Fruit fly (Drosophila melanogaster) whole organism, embryonic: ENCODE data around the gene CG18508.

Source experiments
- Adf1 ChIP-seq: fragments of 200-800 bp; sonication (Bioruptor generic); IDR thresholded peaks from 2 replicates; pipeline ENCODE4 v1.3.6; 2022; ENCODE audit warnings: missing biosample characterization, missing genetic modification characterization
- Atf-2 ChIP-seq: fragments of 200-800 bp; sonication (Bioruptor generic); optimal IDR thresholded peaks from 2 replicates; lab custom pipeline; 2016; ENCODE audit warnings: missing biosample characterization, missing genetic modification characterization
- Blimp-1 ChIP-seq: fragments of 200-800 bp; sonication (Bioruptor generic); optimal IDR thresholded peaks from 3 replicates; lab custom pipeline; 2018; ENCODE audit warnings: missing biosample characterization, missing genetic modification characterization, mild to moderate bottlenecking, moderate library complexity, missing genetic modification reagents
- BtbVII ChIP-seq: fragments of 200-800 bp; sonication (Bioruptor generic); optimal IDR thresholded peaks from 3 replicates; lab custom pipeline; 2017; ENCODE audit warnings: missing biosample characterization, mild to moderate bottlenecking, missing genetic modification characterization
- CG10321 ChIP-seq: fragments of 200-800 bp; sonication (Bioruptor generic); IDR thresholded peaks from 2 replicates; pipeline ENCODE4 v1.3.6; 2022; ENCODE audit warnings: missing biosample characterization, missing genetic modification characterization
- CG12155 ChIP-seq: fragments of 200-800 bp; sonication (Bioruptor generic); optimal IDR thresholded peaks from 3 replicates; lab custom pipeline; 2016; ENCODE audit warnings: missing biosample characterization, missing genetic modification characterization
- CG12391 ChIP-seq: fragments of 200-800 bp; sonication (Bioruptor generic); optimal IDR thresholded peaks from 3 replicates; lab custom pipeline; 2018; ENCODE audit warnings: missing biosample characterization, mild to moderate bottlenecking, missing genetic modification characterization, moderate library complexity
- CG13287 ChIP-seq: fragments of 200-800 bp; sonication (Bioruptor generic); IDR thresholded peaks from 2 replicates; pipeline ENCODE4 v1.3.6; 2022; ENCODE audit warnings: missing biosample characterization, missing genetic modification characterization; ENCODE audit not compliant: partially characterized antibody
- CG15479 ChIP-seq: fragments of 200-800 bp; sonication (Bioruptor generic); optimal IDR thresholded peaks from 3 replicates; lab custom pipeline; 2019; ENCODE audit warnings: missing biosample characterization, mild to moderate bottlenecking, missing genetic modification characterization, moderate library complexity
- CG1832 ChIP-seq: fragments of 200-800 bp; sonication (Bioruptor generic); optimal IDR thresholded peaks from 2 replicates; lab custom pipeline; 2017; ENCODE audit warnings: missing biosample characterization, mild to moderate bottlenecking, missing genetic modification characterization, inconsistent platforms
- CG34224 ChIP-seq: fragments of 200-800 bp; sonication (Bioruptor generic); IDR thresholded peaks from 3 replicates; pipeline ENCODE4 v1.3.6; 2022; ENCODE audit warnings: missing biosample characterization, missing genetic modification characterization; ENCODE audit not compliant: partially characterized antibody
- CG3726 ChIP-seq: fragments of 200-800 bp; sonication (Bioruptor generic); IDR thresholded peaks from 3 replicates; pipeline ENCODE4, ENCODE4 v1.3.6; 2022; ENCODE audit warnings: missing biosample characterization, missing genetic modification characterization
- CG42726 ChIP-seq: fragments of 200-800 bp; sonication (Bioruptor generic); IDR thresholded peaks from 2 replicates; pipeline ENCODE4 v1.3.6; 2022; ENCODE audit warnings: missing biosample characterization, missing genetic modification characterization; ENCODE audit not compliant: partially characterized antibody
- CG6791 ChIP-seq: fragments of 200-800 bp; sonication (Bioruptor generic); IDR thresholded peaks from 3 replicates; pipeline ENCODE4 v1.3.6; 2022; ENCODE audit warnings: missing biosample characterization, missing genetic modification characterization; ENCODE audit not compliant: partially characterized antibody
- CG7556 ChIP-seq: fragments of 200-800 bp; sonication (Bioruptor generic); optimal IDR thresholded peaks from 2 replicates; lab custom pipeline; 2017; ENCODE audit warnings: missing biosample characterization, mild to moderate bottlenecking, missing genetic modification characterization
- CG8290 ChIP-seq, 3 experiments: fragments of 200-800 bp; sonication (Bioruptor generic); optimal IDR thresholded peaks; 2 replicates each; lab custom pipeline; 2016 to 2019; ENCODE audit warnings: missing biosample characterization in 3 of 3, missing genetic modification characterization in 3 of 3, mild to moderate bottlenecking in 2 of 3, moderate library complexity in 1 of 3
- CG9727 ChIP-seq: fragments of 200-800 bp; sonication (Bioruptor generic); optimal IDR thresholded peaks from 3 replicates; lab custom pipeline; 2017; ENCODE audit warnings: missing biosample characterization, mild to moderate bottlenecking, missing genetic modification characterization
- HLH3B ChIP-seq: fragments of 200-800 bp; sonication (Bioruptor generic); IDR thresholded peaks from 2 replicates; pipeline ENCODE4 v1.3.6; 2022; ENCODE audit warnings: missing biosample characterization, missing genetic modification characterization
- HLHmδ ChIP-seq: fragments of 200-800 bp; sonication (Bioruptor generic); optimal IDR thresholded peaks from 2 replicates; lab custom pipeline; 2018; ENCODE audit warnings: missing biosample characterization, mild to moderate bottlenecking, missing genetic modification characterization, moderate library complexity
- Lpt ChIP-seq: fragments of >200 bp; optimal IDR thresholded peaks from 2 replicates; lab custom pipeline; 2018; ENCODE audit warnings: missing biosample characterization, missing genetic modification characterization
- Med ChIP-seq: fragments of 200-800 bp; sonication (Bioruptor generic); peaks from one replicate; lab custom pipeline; 2016; ENCODE audit warnings: missing biosample characterization, missing genetic modification characterization, mild to moderate bottlenecking, inconsistent platforms, moderate library complexity
- Opbp ChIP-seq: fragments of 200-800 bp; sonication (Bioruptor generic); IDR thresholded peaks from 3 replicates; pipeline ENCODE4 v1.3.6; 2022; ENCODE audit warnings: missing biosample characterization, missing genetic modification characterization; ENCODE audit not compliant: partially characterized antibody
- Pdp1 ChIP-seq, 2 experiments: fragments of 200-800 bp; sonication (Bioruptor generic); optimal IDR thresholded peaks; 3 replicates each; lab custom pipeline; 2016; ENCODE audit warnings: missing biosample characterization in 2 of 2, missing genetic modification characterization in 2 of 2, mild to moderate bottlenecking in 1 of 2, moderate library complexity in 1 of 2
- Rfx ChIP-seq: fragments of 200-800 bp; sonication (Bioruptor generic); IDR thresholded peaks from 2 replicates; pipeline ENCODE4 v1.3.6; 2022; ENCODE audit warnings: missing biosample characterization, missing genetic modification characterization
- Side ChIP-seq: fragments of 200-800 bp; sonication (Bioruptor generic); optimal IDR thresholded peaks from 2 replicates; lab custom pipeline; 2016; ENCODE audit warnings: missing biosample characterization, missing genetic modification characterization
- TFAM ChIP-seq: fragments of 200-800 bp; sonication (Bioruptor generic); optimal IDR thresholded peaks from 2 replicates; lab custom pipeline; 2017; ENCODE audit warnings: missing biosample characterization, missing genetic modification characterization, inconsistent platforms
- abd-A ChIP-seq: fragments of 200-800 bp; sonication (Bioruptor generic); optimal IDR thresholded peaks from 3 replicates; lab custom pipeline; 2019; ENCODE audit warnings: missing biosample characterization, mild to moderate bottlenecking, missing genetic modification characterization, moderate library complexity
- bsh ChIP-seq, 2 experiments: fragments of 200-800 bp; sonication (Bioruptor generic); optimal IDR thresholded peaks; 2 replicates each; lab custom pipeline; 2017 to 2018; ENCODE audit warnings: mild to moderate bottlenecking in 2 of 2, missing biosample characterization in 2 of 2, missing genetic modification characterization in 2 of 2, moderate library complexity in 1 of 2
- chinmo ChIP-seq: fragments of 200-800 bp; sonication (Bioruptor generic); IDR thresholded peaks from 4 replicates; pipeline ENCODE4 v1.3.6; 2022; ENCODE audit warnings: missing biosample characterization, missing genetic modification characterization; ENCODE audit not compliant: partially characterized antibody
- ci ChIP-seq: fragments of 200-800 bp; sonication (Bioruptor generic); IDR thresholded peaks from 3 replicates; pipeline ENCODE4 v1.3.6; 2022; ENCODE audit warnings: missing biosample characterization, missing genetic modification characterization
- crol ChIP-seq: fragments of 200-800 bp; sonication (Bioruptor generic); IDR thresholded peaks from 2 replicates; pipeline ENCODE4 v1.3.6; 2022; ENCODE audit warnings: missing biosample characterization, missing genetic modification characterization
- en ChIP-seq: fragments of 200-800 bp; sonication (Bioruptor generic); optimal IDR thresholded peaks from 2 replicates; lab custom pipeline; 2016; ENCODE audit warnings: missing biosample characterization, missing genetic modification characterization
- gsb-n ChIP-seq: fragments of 200-800 bp; sonication (Bioruptor generic); optimal IDR thresholded peaks from 3 replicates; lab custom pipeline; 2018; ENCODE audit warnings: missing biosample characterization, mild to moderate bottlenecking, missing genetic modification characterization
- hbn ChIP-seq: fragments of 200-800 bp; sonication (Bioruptor generic); IDR thresholded peaks from 2 replicates; pipeline ENCODE4 v1.3.6; 2022; ENCODE audit warnings: missing biosample characterization, missing genetic modification characterization; ENCODE audit not compliant: partially characterized antibody
- hkb ChIP-seq, 2 experiments: fragments of 200-800 bp in 1 of 2; fragments of >200 bp in 1 of 2; sonication (Bioruptor generic) in 1 of 2; IDR thresholded peaks in 1 of 2; optimal IDR thresholded peaks in 1 of 2; 2 replicates each; pipeline versions ENCODE4 v1.3.6 to Lab custom; 2017 to 2022; ENCODE audit warnings: missing biosample characterization in 1 of 2, missing genetic modification characterization in 1 of 2
- jing ChIP-seq: fragments of 200-800 bp; sonication (Bioruptor generic); optimal IDR thresholded peaks from 2 replicates; lab custom pipeline; 2018; ENCODE audit warnings: missing biosample characterization, mild to moderate bottlenecking, missing genetic modification characterization
- nerfin-2 ChIP-seq: fragments of 200-800 bp; sonication (Bioruptor generic); IDR thresholded peaks from 2 replicates; pipeline ENCODE4 v1.3.6; 2022; ENCODE audit warnings: missing biosample characterization, missing genetic modification characterization; ENCODE audit not compliant: partially characterized antibody
- nom ChIP-seq: fragments of 200-800 bp; sonication (Bioruptor generic); optimal IDR thresholded peaks from 2 replicates; lab custom pipeline; 2017; ENCODE audit warnings: missing biosample characterization, missing genetic modification characterization, mild to moderate bottlenecking, moderate library complexity, missing genetic modification reagents
- pros ChIP-seq: fragments of 200-800 bp; sonication (Bioruptor generic); optimal IDR thresholded peaks from 3 replicates; lab custom pipeline; 2019; ENCODE audit warnings: missing biosample characterization, mild to moderate bottlenecking, missing genetic modification characterization, moderate library complexity
- psq ChIP-seq: fragments of 200-800 bp; sonication (Bioruptor generic); optimal IDR thresholded peaks from 2 replicates; lab custom pipeline; 2017; ENCODE audit warnings: missing biosample characterization, missing genetic modification characterization
- scrt ChIP-seq: fragments of 200-800 bp; sonication (Bioruptor generic); optimal IDR thresholded peaks from 2 replicates; lab custom pipeline; 2018; ENCODE audit warnings: missing biosample characterization, mild to moderate bottlenecking, missing genetic modification characterization, moderate library complexity
- sqz ChIP-seq: fragments of 200-800 bp; sonication (Bioruptor generic); optimal IDR thresholded peaks from 3 replicates; lab custom pipeline; 2018; ENCODE audit warnings: missing biosample characterization, mild to moderate bottlenecking, missing genetic modification characterization
- stwl ChIP-seq: fragments of 200-800 bp; sonication (Bioruptor generic); optimal IDR thresholded peaks from 3 replicates; lab custom pipeline; 2018; ENCODE audit warnings: missing biosample characterization, mild to moderate bottlenecking, missing genetic modification characterization, moderate library complexity
- trem ChIP-seq: fragments of 200-800 bp; optimal IDR thresholded peaks from 3 replicates; lab custom pipeline; 2019; ENCODE audit warnings: missing biosample characterization, mild to moderate bottlenecking, missing genetic modification characterization, moderate library complexity
- unc-4 ChIP-seq: fragments of 200-800 bp; sonication (Bioruptor generic); IDR thresholded peaks from 2 replicates; pipeline ENCODE4 v1.3.6; 2022; ENCODE audit warnings: missing biosample characterization, missing genetic modification characterization; ENCODE audit not compliant: partially characterized antibody
- wek ChIP-seq: fragments of 200-800 bp; sonication (Bioruptor generic); optimal IDR thresholded peaks from 3 replicates; lab custom pipeline; 2018; ENCODE audit warnings: missing biosample characterization, mild to moderate bottlenecking, missing genetic modification characterization, moderate library complexity
- wor ChIP-seq: fragments of 200-800 bp; sonication (Bioruptor generic); IDR thresholded peaks from 2 replicates; pipeline ENCODE4 v1.3.6; 2022; ENCODE audit warnings: missing biosample characterization, missing genetic modification characterization

CG18508 gene

dm6 chrX:3176193-3176592 is 3.3 kb upstream of the CG18508 start, which contains the start of gene dnc:
Gene dnc (plus strand): TSS chrX:3176440.
- TF ChIP-seq CG7556 (GFP tag; lab: Kevin White, UChicago) (no peak), chinmo (GFP tag; lab: Robert Waterston, UW) (peak; percentile 65; the same call in 1 of the 4 replicates), bsh (GFP tag; optimal IDR thresholded peaks at IDR 0.05; lab: Kevin White, UChicago) (peak in 1 of 2 experiments; percentile 49), scrt (GFP tag; lab: Kevin White, UChicago) (peak; percentile 13), CG12391 (tag; lab: Kevin White, UChicago) (no peak), unc-4 (GFP tag; lab: Robert Waterston, UW) (peak; percentile 28; the same call in 1 of the 2 replicates), Side (GFP tag; lab: Kevin White, UChicago) (no peak), Opbp (GFP tag; lab: Robert Waterston, UW) (0 out of 3 replicates have a peak, but pooled peaks have one; percentile 55), nom (GFP tag; lab: Kevin White, UChicago) (peak; percentile 54), abd-A (peak; percentile 61), CG12155 (GFP tag; lab: Kevin White, UChicago) (peak; percentile 44), crol (GFP tag; lab: Robert Waterston, UW) (peak; percentile 91), trem (tag; lab: Kevin White, UChicago) (no peak), hbn (peak; percentile 53; the same call in 1 of the 2 replicates), Atf-2 (no peak), jing (GFP tag; lab: Kevin White, UChicago) (no peak), psq (no peak), Lpt (GFP tag; lab: Kevin White, UChicago) (no peak), CG42726 (GFP tag; lab: Robert Waterston, UW) (0 out of 2 replicates have a peak, but pooled peaks have one; percentile 37), ci (GFP tag; lab: Robert Waterston, UW) (0 out of 3 replicates have a peak, but pooled peaks have one; percentile 16), BtbVII (GFP tag; lab: Kevin White, UChicago) (peak; percentile 22), nerfin-2 (GFP tag; lab: Robert Waterston, UW) (0 out of 2 replicates have a peak, but pooled peaks have one; percentile 35), en (GFP tag; lab: Kevin White, UChicago) (no peak), stwl (tag; lab: Kevin White, UChicago) (no peak), CG6791 (GFP tag; lab: Robert Waterston, UW) (peak; percentile 17; the same call in 1 of the 3 replicates), CG8290 (GFP tag; optimal IDR thresholded peaks at IDR 0.05; lab: Kevin White, UChicago) (no peak), CG8290 (tag; optimal IDR thresholded peaks at IDR 0.05; lab: Kevin White, UChicago) (peak in 1 of 2 experiments; percentile 59), CG15479 (GFP tag; lab: Kevin White, UChicago) (no peak), HLH3B (GFP tag; lab: Robert Waterston, UW) (no peak), wor (no peak), Rfx (0 out of 2 replicates have a peak, but pooled peaks have one; percentile 22), HLHmδ (GFP tag; lab: Kevin White, UChicago) (no peak), CG1832 (GFP tag; lab: Kevin White, UChicago) (peak; percentile 55), sqz (GFP tag; lab: Kevin White, UChicago) (no peak), CG9727 (GFP tag; lab: Kevin White, UChicago) (no peak), pros (GFP tag; lab: Kevin White, UChicago) (no peak), TFAM (GFP tag; lab: Kevin White, UChicago) (no peak), Adf1 (peak; percentile 37; the same call in 1 of the 2 replicates), CG34224 (GFP tag; lab: Robert Waterston, UW) (peak; percentile 44), wek (GFP tag; lab: Kevin White, UChicago) (no peak), Blimp-1 (GFP tag; lab: Kevin White, UChicago) (no peak), Pdp1 (GFP tag; optimal IDR thresholded peaks at IDR 0.05; lab: Kevin White, UChicago) (no peak), gsb-n (tag; lab: Kevin White, UChicago) (no peak), CG10321 (GFP tag; lab: Robert Waterston, UW) (peak; percentile 32; the same call in 1 of the 2 replicates), Med (GFP tag; lab: Kevin White, UChicago) (peak; percentile 65), CG3726 (GFP tag; lab: Robert Waterston, UW) (no peak), CG13287 (peak; percentile 31), hkb (optimal IDR thresholded peaks at IDR 0.05; lab: Kevin White, UChicago) (no peak), hkb (GFP tag; IDR thresholded peaks at IDR 0.05; lab: Robert Waterston, UW) (peak; percentile 34; the same call in 1 of the 2 replicates)
